In the genomic region with DNA sequence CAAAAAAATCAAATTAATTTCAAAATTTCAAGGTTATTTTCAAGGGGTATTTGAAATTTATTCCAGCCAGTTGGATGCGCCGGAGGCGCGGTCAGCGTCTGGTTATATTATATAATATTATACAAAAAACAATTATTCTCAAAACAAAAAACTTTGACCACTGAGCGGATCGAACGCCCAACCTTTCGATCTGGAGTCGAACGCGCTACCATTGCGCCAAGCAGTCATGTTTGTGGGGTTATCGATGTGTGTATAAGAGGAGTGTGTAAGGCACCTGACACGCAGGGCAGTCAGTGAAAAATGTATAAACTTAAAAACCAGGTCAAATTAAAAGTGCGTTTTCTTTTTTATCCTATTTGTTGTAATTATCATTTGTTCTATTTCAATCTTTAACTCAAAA, we compare ENCODE assay signal across 4 worm cellular contexts.
TF ChIP-seq lines count a peak whose summit lies in the region.

No protein-coding gene starts in this region.

TF ChIP-seq in whole organism, L2 larva, 48 proteins besides CTCF, POLR2A, EP300 and RAD21:
- no peak for TF ChIP-seq skn-1 (tag; optimal IDR thresholded peaks at IDR 0.05; lab: Kevin White, UChicago)
- no peak for TF ChIP-seq ZK546.5 (tag; optimal IDR thresholded peaks at IDR 0.05; lab: Kevin White, UChicago)
- no peak for TF ChIP-seq zag-1 (tag; optimal IDR thresholded peaks at IDR 0.05; lab: Kevin White, UChicago)
- TF ChIP-seq C34F6.9 (tag; optimal IDR thresholded peaks at IDR 0.05; lab: Kevin White, UChicago) = no peak
- TF ChIP-seq lin-11 (tag; optimal IDR thresholded peaks at IDR 0.05; lab: Kevin White, UChicago) = no peak
- no peak for TF ChIP-seq ztf-11 (tag; optimal IDR thresholded peaks at IDR 0.05; lab: Kevin White, UChicago)
- TF ChIP-seq nhr-11 (tag; optimal IDR thresholded peaks at IDR 0.05; lab: Kevin White, UChicago) = no peak
- TF ChIP-seq sma-9 (GFP tag; optimal IDR thresholded peaks at IDR 0.05; lab: Kevin White, UChicago) = peak; percentile 22
- no peak for TF ChIP-seq sma-9 (tag; optimal IDR thresholded peaks at IDR 0.05; lab: Kevin White, UChicago)
- no peak for TF ChIP-seq lsy-2 (tag; optimal IDR thresholded peaks at IDR 0.05; lab: Kevin White, UChicago)
- no peak for TF ChIP-seq lin-13 (GFP tag; optimal IDR thresholded peaks at IDR 0.05; lab: Kevin White, UChicago)
- peak; percentile 23 for TF ChIP-seq gmeb-1 (tag; optimal IDR thresholded peaks at IDR 0.05; lab: Kevin White, UChicago)
- TF ChIP-seq unc-39 (tag; optimal IDR thresholded peaks at IDR 0.05; lab: Kevin White, UChicago) = no peak
- no peak for TF ChIP-seq aly-2 (tag; optimal IDR thresholded peaks at IDR 0.05; lab: Kevin White, UChicago)
- no peak for TF ChIP-seq snpc-4 (tag; optimal IDR thresholded peaks at IDR 0.05; lab: Kevin White, UChicago)
- TF ChIP-seq fos-1 (tag; optimal IDR thresholded peaks at IDR 0.05; lab: Kevin White, UChicago) = no peak
- no peak for TF ChIP-seq peb-1 (tag; optimal IDR thresholded peaks at IDR 0.05; lab: Kevin White, UChicago)
- no peak for TF ChIP-seq ztf-4 (tag; optimal IDR thresholded peaks at IDR 0.05; lab: Kevin White, UChicago)

TF ChIP-seq in whole organism, L4 larva, 104 proteins besides CTCF, POLR2A, EP300 and RAD21 (continues in another document):
- TF ChIP-seq dve-1 (tag; optimal IDR thresholded peaks at IDR 0.05; lab: Kevin White, UChicago; ENCODE audit: insufficient read depth) = peak; percentile 33
- TF ChIP-seq mes-2 (tag; optimal IDR thresholded peaks at IDR 0.05; lab: Kevin White, UChicago; ENCODE audit: poor library complexity, severe bottlenecking) = peak; percentile 72
- peak; percentile 73 for TF ChIP-seq dmd-8 (GFP tag; IDR thresholded peaks at IDR 0.05; lab: Robert Waterston, UW)
- peak; percentile 43 for TF ChIP-seq vab-7 (GFP tag; IDR thresholded peaks at IDR 0.05; lab: Robert Waterston, UW)
- TF ChIP-seq madf-9 (GFP tag; conservative IDR thresholded peaks at IDR 0.05; lab: Robert Waterston, UW) = peak; percentile 38
- TF ChIP-seq F44E2.7 (GFP tag; IDR thresholded peaks at IDR 0.05; lab: Robert Waterston, UW) = no peak
- TF ChIP-seq snpc-1.2 (GFP tag; IDR thresholded peaks at IDR 0.05; lab: Robert Waterston, UW) = peak; percentile 79
- peak; percentile 43 to 57; a peak in 1 of 4 replicates for TF ChIP-seq madf-5 (GFP tag; IDR thresholded peaks at IDR 0.05; lab: Robert Waterston, UW)
- peak in 1 of 2 experiments; percentile 29 for TF ChIP-seq daf-16 (GFP tag; optimal IDR thresholded peaks at IDR 0.05; lab: Kevin White, UChicago)
- peak; percentile 30 for TF ChIP-seq daf-16 (tag; optimal IDR thresholded peaks at IDR 0.05; lab: Kevin White, UChicago)
- TF ChIP-seq arid-1 (GFP tag; conservative IDR thresholded peaks at IDR 0.05; lab: Robert Waterston, UW) = no peak
- TF ChIP-seq ceh-20 (GFP tag; IDR thresholded peaks at IDR 0.05; lab: Robert Waterston, UW) = no peak
- 0 out of 2 replicates have a peak, but pooled peaks have one; percentile 40 for TF ChIP-seq F26F4.8 (GFP tag; conservative IDR thresholded peaks at IDR 0.05; lab: Robert Waterston, UW)
- TF ChIP-seq lin-38 (GFP tag; IDR thresholded peaks at IDR 0.05; lab: Robert Waterston, UW) = peak; percentile 64
- no peak for TF ChIP-seq aly-2 (tag; optimal IDR thresholded peaks at IDR 0.05; lab: Kevin White, UChicago)
- no peak for TF ChIP-seq dmd-9 (GFP tag; IDR thresholded peaks at IDR 0.05; lab: Robert Waterston, UW)
- peak; percentile 76; the same call in 1 of the 2 replicates for TF ChIP-seq lim-7 (GFP tag; IDR thresholded peaks at IDR 0.05; lab: Robert Waterston, UW)
- peak; percentile 3 for TF ChIP-seq mep-1 (tag; optimal IDR thresholded peaks at IDR 0.05; lab: Kevin White, UChicago)
- TF ChIP-seq duxl-1 (tag; optimal IDR thresholded peaks at IDR 0.05; lab: Kevin White, UChicago; ENCODE audit: poor library complexity) = no peak
- peak; percentile 62 for TF ChIP-seq hmg-1.1 (GFP tag; IDR thresholded peaks at IDR 0.05; lab: Robert Waterston, UW)
- peak in 1 of 2 experiments; percentile 10 for TF ChIP-seq lsy-2 (tag; optimal IDR thresholded peaks at IDR 0.05; lab: Kevin White, UChicago)
- no peak for TF ChIP-seq unc-130 (GFP tag; optimal IDR thresholded peaks at IDR 0.05; lab: Kevin White, UChicago)

TF ChIP-seq in whole organism, late embryonic, 69 proteins besides CTCF, POLR2A, EP300 and RAD21:
- TF ChIP-seq ttx-3 (tag; optimal IDR thresholded peaks at IDR 0.05; lab: Kevin White, UChicago) (peak; percentile 39), gmeb-2 (tag; optimal IDR thresholded peaks at IDR 0.05; lab: Kevin White, UChicago) (peak; percentile 25), pat-9 (tag; optimal IDR thresholded peaks at IDR 0.05; lab: Kevin White, UChicago) (peak; percentile 9), C38D4.7 (GFP tag; optimal IDR thresholded peaks at IDR 0.05; lab: Kevin White, UChicago) (peak; percentile 23), ceh-2 (tag; optimal IDR thresholded peaks at IDR 0.05; lab: Kevin White, UChicago) (no peak), pha-2 (tag; optimal IDR thresholded peaks at IDR 0.05; lab: Kevin White, UChicago) (peak; percentile 1), elt-2 (tag; optimal IDR thresholded peaks at IDR 0.05; lab: Kevin White, UChicago) (peak; percentile 41), ceh-31 (tag; optimal IDR thresholded peaks at IDR 0.05; lab: Kevin White, UChicago) (no peak), che-1 (tag; optimal IDR thresholded peaks at IDR 0.05; lab: Kevin White, UChicago) (peak; percentile 44), unc-42 (tag; optimal IDR thresholded peaks at IDR 0.05; lab: Kevin White, UChicago) (no peak)

TF ChIP-seq in whole organism, mixed stage, embryonic, 35 proteins besides CTCF, POLR2A, EP300 and RAD21:
- no peak for TF ChIP-seq flh-1 (GFP tag; optimal IDR thresholded peaks at IDR 0.05; lab: Kevin White, UChicago)
- no peak for TF ChIP-seq mab-5 (tag; optimal IDR thresholded peaks at IDR 0.05; lab: Kevin White, UChicago)
- TF ChIP-seq unc-62 (GFP tag; optimal IDR thresholded peaks at IDR 0.05; lab: Kevin White, UChicago) = no peak
- no peak for TF ChIP-seq ztf-11 (tag; optimal IDR thresholded peaks at IDR 0.05; lab: Kevin White, UChicago)
- TF ChIP-seq sptf-1 (tag; optimal IDR thresholded peaks at IDR 0.05; lab: Kevin White, UChicago) = peak; percentile 51
- no peak for TF ChIP-seq mls-2 (tag; optimal IDR thresholded peaks at IDR 0.05; lab: Kevin White, UChicago)
- TF ChIP-seq lin-32 (GFP tag; optimal IDR thresholded peaks at IDR 0.05; lab: Kevin White, UChicago) = peak; percentile 6
- no peak for TF ChIP-seq nhr-2 (tag; optimal IDR thresholded peaks at IDR 0.05; lab: Kevin White, UChicago)
- no peak for TF ChIP-seq hlh-1 (tag; optimal IDR thresholded peaks at IDR 0.05; lab: Kevin White, UChicago)
- TF ChIP-seq ces-1 (GFP tag; optimal IDR thresholded peaks at IDR 0.05; lab: Kevin White, UChicago) = no peak
- TF ChIP-seq snpc-4 (tag; optimal IDR thresholded peaks at IDR 0.05; lab: Kevin White, UChicago) = no peak
- TF ChIP-seq nhr-28 (tag; optimal IDR thresholded peaks at IDR 0.05; lab: Kevin White, UChicago) = no peak
- no peak for TF ChIP-seq mep-1 (tag; optimal IDR thresholded peaks at IDR 0.05; lab: Kevin White, UChicago)
- no peak for TF ChIP-seq ceh-83 (GFP tag; optimal IDR thresholded peaks at IDR 0.05; lab: Kevin White, UChicago)
- TF ChIP-seq nhr-12 (tag; optimal IDR thresholded peaks at IDR 0.05; lab: Kevin White, UChicago) = no peak
- peak; percentile 33 for TF ChIP-seq cnd-1 (tag; optimal IDR thresholded peaks at IDR 0.05; lab: Kevin White, UChicago)
- TF ChIP-seq nhr-76 (tag; optimal IDR thresholded peaks at IDR 0.05; lab: Kevin White, UChicago) = no peak
- TF ChIP-seq tbx-8 (GFP tag; optimal IDR thresholded peaks at IDR 0.05; lab: Kevin White, UChicago) = no peak
- TF ChIP-seq lsy-2 (tag; optimal IDR thresholded peaks at IDR 0.05; lab: Kevin White, UChicago) = no peak
- TF ChIP-seq bed-3 (GFP tag; optimal IDR thresholded peaks at IDR 0.05; lab: Kevin White, UChicago) = peak; percentile 38
- no peak for TF ChIP-seq blmp-1 (tag; optimal IDR thresholded peaks at IDR 0.05; lab: Kevin White, UChicago)
- no peak for TF ChIP-seq unc-120 (tag; optimal IDR thresholded peaks at IDR 0.05; lab: Kevin White, UChicago; ENCODE audit: poor library complexity, severe bottlenecking)
- TF ChIP-seq pha-4 (tag; optimal IDR thresholded peaks at IDR 0.05; lab: Kevin White, UChicago) = no peak
- peak; percentile 7 for TF ChIP-seq sem-2 (GFP tag; optimal IDR thresholded peaks at IDR 0.05; lab: Kevin White, UChicago)
- no peak for TF ChIP-seq elt-1 (tag; optimal IDR thresholded peaks at IDR 0.05; lab: Kevin White, UChicago; ENCODE audit: borderline replicate concordance, insufficient read depth)
- TF ChIP-seq zip-8 (tag; optimal IDR thresholded peaks at IDR 0.05; lab: Kevin White, UChicago) = no peak
- no peak for TF ChIP-seq unc-39 (tag; optimal IDR thresholded peaks at IDR 0.05; lab: Kevin White, UChicago)
- no peak for TF ChIP-seq lin-13 (tag; optimal IDR thresholded peaks at IDR 0.05; lab: Kevin White, UChicago)
- no peak for TF ChIP-seq ceh-43 (GFP tag; optimal IDR thresholded peaks at IDR 0.05; lab: Kevin White, UChicago)
- TF ChIP-seq ham-2 (GFP tag; optimal IDR thresholded peaks at IDR 0.05; lab: Kevin White, UChicago) = no peak
- peak; percentile 45 for TF ChIP-seq M03D4.4 (tag; optimal IDR thresholded peaks at IDR 0.05; lab: Kevin White, UChicago)
- peak; percentile 10 for TF ChIP-seq drap-1 (GFP tag; optimal IDR thresholded peaks at IDR 0.05; lab: Kevin White, UChicago)
- no peak for TF ChIP-seq elt-3 (tag; optimal IDR thresholded peaks at IDR 0.05; lab: Kevin White, UChicago)
- TF ChIP-seq nhr-237 (tag; optimal IDR thresholded peaks at IDR 0.05; lab: Kevin White, UChicago) = no peak
- no peak for TF ChIP-seq ceh-39 (tag; optimal IDR thresholded peaks at IDR 0.05; lab: Kevin White, UChicago)
TF ChIP-seq in whole organism, mixed stage, embryonic: peak in this region for 7.
